Fruit fly (Drosophila melanogaster) whole organism, pupa: ENCODE data around the gene Obp93a.

Experiments
- CG10348 ChIP-seq: fragments of 200-800 bp; sonication (Bioruptor generic); IDR thresholded peaks from 2 replicates; pipeline ENCODE4 v1.3.6; 2022; ENCODE audit warnings: missing biosample characterization, missing genetic modification characterization
- CG12605 ChIP-seq: fragments of 200-800 bp; sonication (Bioruptor generic); IDR thresholded peaks from 2 replicates; pipeline ENCODE4 v1.3.6; 2022; ENCODE audit warnings: missing biosample characterization, missing genetic modification characterization
- CG13204 ChIP-seq: fragments of 200-800 bp; sonication (Bioruptor generic); optimal IDR thresholded peaks from 2 replicates; lab custom pipeline; 2018; ENCODE audit warnings: missing biosample characterization, mild to moderate bottlenecking, missing genetic modification characterization, moderate library complexity
- CG14655 ChIP-seq: fragments of 200-800 bp; sonication (Bioruptor generic); optimal IDR thresholded peaks from 3 replicates; lab custom pipeline; 2017; ENCODE audit warnings: mild to moderate bottlenecking, missing biosample characterization, missing genetic modification reagents, missing genetic modification characterization
- CG15710 ChIP-seq: fragments of 200-800 bp; sonication (Bioruptor generic); optimal IDR thresholded peaks from 2 replicates; lab custom pipeline; 2018; ENCODE audit warnings: missing biosample characterization, mild to moderate bottlenecking, missing genetic modification characterization, moderate library complexity
- CG17806 ChIP-seq: fragments of 200-800 bp; sonication (Bioruptor generic); optimal IDR thresholded peaks from 2 replicates; lab custom pipeline; 2018; ENCODE audit warnings: missing biosample characterization, mild to moderate bottlenecking, missing genetic modification characterization, moderate library complexity
- CG32121 ChIP-seq: fragments of 200-800 bp; sonication (Bioruptor generic); IDR thresholded peaks from 2 replicates; pipeline ENCODE4 v1.3.6; 2022; ENCODE audit warnings: missing biosample characterization, missing genetic modification characterization
- CG34367 ChIP-seq: fragments of 200-800 bp; sonication (Bioruptor generic); optimal IDR thresholded peaks from 2 replicates; lab custom pipeline; 2018; ENCODE audit warnings: missing biosample characterization, mild to moderate bottlenecking, missing genetic modification characterization
- CG4496 ChIP-seq: fragments of 200-800 bp; sonication (Bioruptor generic); IDR thresholded peaks from 3 replicates; pipeline ENCODE4 v1.3.6; 2022; ENCODE audit warnings: missing biosample characterization, missing genetic modification characterization
- CG8159 ChIP-seq: fragments of 200-800 bp; sonication (Bioruptor generic); optimal IDR thresholded peaks from 3 replicates; lab custom pipeline; 2018; ENCODE audit warnings: missing biosample characterization, mild to moderate bottlenecking, missing genetic modification characterization, moderate library complexity
- CG8301 ChIP-seq: fragments of 200-800 bp; sonication (Bioruptor generic); optimal IDR thresholded peaks from 2 replicates; lab custom pipeline; 2018; ENCODE audit warnings: missing biosample characterization, mild to moderate bottlenecking, missing genetic modification characterization
- CG9948 ChIP-seq: fragments of 200-800 bp; sonication (Bioruptor generic); optimal IDR thresholded peaks from 2 replicates; lab custom pipeline; 2018; ENCODE audit warnings: missing biosample characterization, mild to moderate bottlenecking, missing genetic modification characterization, moderate library complexity
- D1 ChIP-seq: fragments of 200-800 bp; sonication (Bioruptor generic); optimal IDR thresholded peaks from 2 replicates; lab custom pipeline; 2018; ENCODE audit warnings: missing biosample characterization, mild to moderate bottlenecking, missing genetic modification characterization, moderate library complexity
- EcR ChIP-seq: fragments of 200-800 bp; sonication (Bioruptor generic); optimal IDR thresholded peaks from 3 replicates; lab custom pipeline; 2019; ENCODE audit warnings: missing biosample characterization, missing genetic modification characterization, mild to moderate bottlenecking, moderate library complexity, missing genetic modification reagents
- Ets98B ChIP-seq: fragments of 200-800 bp; sonication (Bioruptor generic); IDR thresholded peaks from 2 replicates; pipeline ENCODE4 v1.3.6; 2022; ENCODE audit warnings: missing biosample characterization, missing genetic modification characterization
- Pif1A ChIP-seq: fragments of 200-800 bp; sonication (Bioruptor generic); optimal IDR thresholded peaks from 3 replicates; lab custom pipeline; 2016; ENCODE audit warnings: missing biosample characterization, missing genetic modification characterization
- Pif1B ChIP-seq: fragments of 200-800 bp; sonication (Bioruptor generic); optimal IDR thresholded peaks from 3 replicates; lab custom pipeline; 2016; ENCODE audit warnings: missing biosample characterization, missing genetic modification characterization
- Snoo ChIP-seq: fragments of 200-800 bp; sonication (Bioruptor generic); optimal IDR thresholded peaks from 3 replicates; lab custom pipeline; 2017; ENCODE audit warnings: missing biosample characterization, mild to moderate bottlenecking, missing genetic modification characterization, inconsistent platforms
- fd96Ca ChIP-seq: fragments of 200-800 bp; sonication (Bioruptor generic); IDR thresholded peaks from 3 replicates; pipeline ENCODE4 v1.3.6; 2022; ENCODE audit warnings: missing biosample characterization, missing genetic modification characterization
- gl ChIP-seq: fragments of 200-800 bp; sonication (Bioruptor generic); optimal IDR thresholded peaks from 2 replicates; lab custom pipeline; 2018; ENCODE audit warnings: missing biosample characterization, mild to moderate bottlenecking, missing genetic modification characterization
- rn ChIP-seq: fragments of 200-800 bp; sonication (Bioruptor generic); IDR thresholded peaks from 2 replicates; pipeline ENCODE4 v1.3.6; 2022; ENCODE audit warnings: missing biosample characterization, missing genetic modification characterization

Gene Obp93a

dm6 chr3R:21129617-21130016, at the start of gene Obp93a:
Obp93a (minus strand) TSS chr3R:21129717.
- TF ChIP-seq CG17806 (tag; lab: Kevin White, UChicago) (no peak), CG9948 (tag; lab: Kevin White, UChicago) (no peak), rn (GFP tag; lab: Robert Waterston, UW) (no peak), CG8159 (tag; lab: Kevin White, UChicago) (no peak), CG32121 (no peak), CG34367 (tag; lab: Kevin White, UChicago) (no peak), EcR (GFP tag; lab: Kevin White, UChicago) (no peak), CG12605 (GFP tag; lab: Robert Waterston, UW) (no peak), CG10348 (GFP tag; lab: Robert Waterston, UW) (no peak), CG8301 (tag; lab: Kevin White, UChicago) (no peak), gl (tag; lab: Kevin White, UChicago) (no peak), Pif1B (GFP tag; lab: Kevin White, UChicago) (no peak)

DNA sequence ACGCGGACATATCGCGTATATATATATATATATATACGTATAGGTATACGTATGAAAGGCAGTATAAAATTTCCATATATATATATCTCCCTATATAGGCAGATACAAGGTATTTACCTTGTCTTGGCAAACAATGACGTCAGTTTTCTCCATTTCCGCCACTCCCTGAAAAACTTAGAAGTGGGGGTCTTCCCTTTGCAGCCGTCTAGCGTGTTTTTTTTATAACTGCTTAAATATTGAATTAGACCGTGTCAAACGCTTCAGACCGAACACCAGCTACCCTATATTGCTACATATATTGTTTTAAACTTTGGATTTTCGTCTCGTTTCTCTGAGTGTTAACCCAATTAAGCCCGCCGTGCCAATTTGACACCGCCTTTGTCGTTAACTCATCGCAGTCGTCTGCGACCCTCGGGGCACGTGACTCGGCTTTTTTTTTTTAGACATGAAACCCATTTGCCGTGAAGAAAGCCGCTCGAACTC, 47.2 kb upstream of the Obp93a start:
- TF ChIP-seq CG32121 (no peak), Snoo (tag; lab: Kevin White, UChicago) (no peak), fd96Ca (GFP tag; lab: Robert Waterston, UW) (no peak), Pif1A (GFP tag; lab: Kevin White, UChicago) (peak; percentile 31), CG10348 (GFP tag; lab: Robert Waterston, UW) (no peak), CG34367 (tag; lab: Kevin White, UChicago) (no peak)

- TF ChIP-seq EcR (GFP tag; lab: Kevin White, UChicago) (no peak), CG4496 (peak; percentile 55; the same call in 1 of the 3 replicates), Ets98B (0 out of 2 replicates have a peak, but pooled peaks have one; percentile 13), CG32121 (0 out of 2 replicates have a peak, but pooled peaks have one; percentile 41)
These were observed 40.1 kb upstream of the Obp93a start for dm6 chr3R:21169525-21170149.

- TF ChIP-seq Snoo (tag; lab: Kevin White, UChicago), result no peak
- TF ChIP-seq Ets98B, result no peak
- TF ChIP-seq CG10348 (GFP tag; lab: Robert Waterston, UW), result no peak
- no peak for TF ChIP-seq Pif1A (GFP tag; lab: Kevin White, UChicago)
- TF ChIP-seq EcR (GFP tag; lab: Kevin White, UChicago), result no peak
- TF ChIP-seq CG34367 (tag; lab: Kevin White, UChicago), result no peak
- no peak for TF ChIP-seq CG12605 (GFP tag; lab: Robert Waterston, UW)
- no peak for TF ChIP-seq CG32121
- TF ChIP-seq fd96Ca (GFP tag; lab: Robert Waterston, UW), result no peak
- no peak for TF ChIP-seq CG14655 (GFP tag; lab: Kevin White, UChicago)
- TF ChIP-seq CG8301 (tag; lab: Kevin White, UChicago), result no peak
- TF ChIP-seq CG15710 (tag; lab: Kevin White, UChicago), result no peak
- no peak for TF ChIP-seq CG4496
- no peak for TF ChIP-seq CG8159 (tag; lab: Kevin White, UChicago)
- no peak for TF ChIP-seq CG13204 (GFP tag; lab: Kevin White, UChicago)
- TF ChIP-seq Pif1B (GFP tag; lab: Kevin White, UChicago), result no peak
- TF ChIP-seq CG9948 (tag; lab: Kevin White, UChicago), result no peak
- TF ChIP-seq D1, result no peak
- TF ChIP-seq gl (tag; lab: Kevin White, UChicago), result no peak
These were observed 38.6 kb upstream of the Obp93a start, which contains the start of gene Snmp1 for dm6 chr3R:21168105-21168504. Snmp1 (minus strand) TSS chr3R:21168205.

DNA sequence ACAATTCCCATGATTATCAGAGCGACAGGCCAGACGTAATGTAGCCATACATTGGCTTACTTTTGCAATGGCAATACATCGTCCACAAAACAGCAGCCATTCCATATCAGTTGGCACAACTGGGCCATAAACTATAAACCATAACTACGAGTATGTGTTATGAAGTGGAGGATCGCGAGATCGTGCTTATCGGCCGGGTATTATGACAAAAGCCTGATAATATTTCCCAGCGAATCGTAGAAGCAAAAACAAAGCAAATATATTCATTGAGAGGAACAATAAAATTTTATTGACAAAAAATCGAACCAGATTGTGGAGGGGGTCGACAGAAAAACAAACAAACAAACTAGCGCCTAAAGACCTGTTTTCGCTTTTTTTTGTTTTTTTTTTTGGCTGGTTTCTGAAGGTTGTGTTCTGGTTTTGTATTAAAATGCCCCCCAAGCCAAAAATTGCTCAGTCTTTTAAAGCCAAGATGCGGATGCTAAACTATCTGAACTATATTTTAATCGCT, 33.9 kb upstream of the Obp93a start, which contains the start of gene CG5810:
Gene CG5810, plus strand, starts transcription at position 461 of the 511 bp plus-strand sequence.
- peak; percentile 21 for TF ChIP-seq CG34367 (tag; lab: Kevin White, UChicago)
- peak; percentile 10 for TF ChIP-seq CG15710 (tag; lab: Kevin White, UChicago)
- TF ChIP-seq CG13204 (GFP tag; lab: Kevin White, UChicago), result no peak
- TF ChIP-seq EcR (GFP tag; lab: Kevin White, UChicago), result peak; percentile 38
- no peak for TF ChIP-seq Pif1A (GFP tag; lab: Kevin White, UChicago)

DNA sequence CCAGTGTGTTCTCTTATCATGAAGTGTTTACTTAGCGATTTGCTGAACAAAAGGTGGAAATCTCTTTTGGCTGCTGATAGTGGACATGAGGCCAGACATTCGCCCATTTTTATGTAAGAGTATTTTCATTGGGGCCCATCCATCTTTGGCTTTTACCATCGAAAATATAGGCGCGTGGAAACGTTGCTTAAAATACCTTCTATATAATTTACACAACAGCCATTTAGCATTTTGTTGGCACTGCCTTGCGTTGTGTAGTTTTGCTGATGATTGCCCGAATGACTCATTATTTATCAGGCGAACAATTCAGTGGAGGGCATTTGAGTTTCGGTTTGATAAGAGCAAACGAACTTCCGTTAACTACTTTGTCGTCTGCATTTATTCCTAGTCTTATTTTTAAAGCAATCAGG, 32.1 kb upstream of the Obp93a start:
- TF ChIP-seq Ets98B (no peak), Pif1A (GFP tag; lab: Kevin White, UChicago) (no peak), CG14655 (GFP tag; lab: Kevin White, UChicago) (no peak), fd96Ca (GFP tag; lab: Robert Waterston, UW) (no peak), CG9948 (tag; lab: Kevin White, UChicago) (no peak)
